Worm (Caenorhabditis elegans) whole organism, L4/young adult: ENCODE measurements around the gene romo-1.

Experiments used
- W03F9.2 ChIP-seq: fragments of 150-350 bp; optimal IDR thresholded peaks from 2 replicates; lab custom pipeline; 2014; ENCODE audit warnings: missing biosample characterization, missing genetic modification characterization
- dao-5 ChIP-seq: sonication (generic microtip); optimal IDR thresholded peaks from 2 replicates; lab custom pipeline; 2016; ENCODE audit warnings: missing genotype, missing genetic modification characterization, moderate library complexity, missing compliant biosample characterization
- him-1 ChIP-seq: sonication (generic microtip); optimal IDR thresholded peaks from 2 replicates; lab custom pipeline; 2016; ENCODE audit warnings: missing genotype, missing genetic modification reagents, missing genetic modification characterization, missing compliant biosample characterization

romo-1 gene

ce11 chrII:13237829-13238404 lies at the start of gene romo-1:
romo-1 (minus strand) TSS chrII:13237907.
- peak; percentile 3 for TF ChIP-seq him-1 (tag; lab: Kevin White, UChicago)
- peak; percentile 84 for TF ChIP-seq W03F9.2 (tag; lab: Kevin White, UChicago)
- TF ChIP-seq dao-5 (tag; lab: Kevin White, UChicago): no peak

ce11 chrII:13285729-13286128 lies 48.0 kb upstream of the romo-1 start, which contains the start of gene ztf-22:
ztf-22 (minus strand) TSS chrII:13285829.
- no peak for TF ChIP-seq W03F9.2 (tag; lab: Kevin White, UChicago)
- TF ChIP-seq dao-5 (tag; lab: Kevin White, UChicago): no peak
- no peak for TF ChIP-seq him-1 (tag; lab: Kevin White, UChicago)

DNA sequence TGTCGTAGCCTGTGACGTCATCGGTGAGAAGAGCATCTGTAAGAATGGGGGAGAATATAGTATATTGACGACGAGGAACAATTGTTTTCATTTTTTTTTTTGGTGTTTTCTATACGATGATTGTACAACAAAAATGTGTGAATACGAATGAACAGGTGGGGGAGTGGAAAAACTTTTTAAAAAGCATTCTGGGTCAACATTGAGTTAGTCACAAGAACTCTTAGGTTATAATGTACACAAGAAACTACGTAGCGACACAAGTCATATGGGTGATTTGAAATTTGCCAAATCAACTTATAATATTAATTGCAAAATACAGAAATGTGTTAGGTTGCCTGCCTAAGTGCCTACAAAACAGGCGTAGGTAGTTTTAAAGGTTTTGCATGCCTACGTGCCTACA lies 46.4 kb upstream of the romo-1 start:
- TF ChIP-seq him-1 (tag; lab: Kevin White, UChicago) (no peak), W03F9.2 (tag; lab: Kevin White, UChicago) (no peak), dao-5 (tag; lab: Kevin White, UChicago) (no peak)

DNA sequence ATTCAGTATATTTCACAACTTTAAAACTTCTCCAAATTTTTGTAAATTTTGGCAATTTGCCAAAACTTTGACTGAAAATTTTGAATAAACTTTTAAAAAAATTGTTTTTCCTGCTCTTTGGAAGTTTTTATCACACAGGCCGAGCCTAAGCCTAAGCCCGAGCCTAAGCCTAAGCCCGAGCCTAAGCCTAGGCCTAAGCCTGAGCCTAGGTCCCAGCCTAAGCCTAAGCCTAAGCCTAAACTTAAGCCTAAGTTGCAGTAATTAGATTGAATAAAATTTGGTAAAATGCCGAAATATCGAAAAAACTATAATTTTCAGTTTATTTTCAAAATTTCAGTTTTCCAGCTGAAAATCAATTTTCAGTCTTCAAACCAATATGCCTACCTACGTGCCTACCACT lies 45.8 kb upstream of the romo-1 start:
- no peak for TF ChIP-seq dao-5 (tag; lab: Kevin White, UChicago)
- TF ChIP-seq him-1 (tag; lab: Kevin White, UChicago): no peak

DNA sequence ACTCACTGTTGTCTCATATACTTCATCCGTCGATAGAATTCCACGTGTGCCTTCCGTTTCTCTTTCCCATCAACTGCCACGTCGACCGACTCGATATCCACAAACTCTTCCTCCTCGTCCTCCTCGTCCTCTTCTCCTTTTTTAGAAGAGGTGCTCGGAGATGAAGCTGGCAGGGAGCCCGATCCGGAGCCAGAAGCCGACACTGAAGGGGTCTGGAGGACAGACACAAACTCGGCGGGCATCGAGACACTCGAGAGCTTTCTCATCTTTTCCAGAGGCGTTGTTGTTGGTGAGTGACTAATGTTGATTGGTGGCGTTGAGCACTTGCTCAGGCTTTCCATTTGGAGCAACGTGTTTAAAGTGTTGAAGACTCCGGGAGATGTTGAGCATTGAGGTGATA lies 44.9 kb upstream of the romo-1 start:
- TF ChIP-seq dao-5 (tag; lab: Kevin White, UChicago): no peak
- no peak for TF ChIP-seq W03F9.2 (tag; lab: Kevin White, UChicago)
- TF ChIP-seq him-1 (tag; lab: Kevin White, UChicago): no peak

- TF ChIP-seq dao-5 (tag; lab: Kevin White, UChicago) (no peak), him-1 (tag; lab: Kevin White, UChicago) (no peak), W03F9.2 (tag; lab: Kevin White, UChicago) (no peak)
Observed at ce11 chrII:13279216-13280123, 41.8 kb upstream of the romo-1 start.

DNA sequence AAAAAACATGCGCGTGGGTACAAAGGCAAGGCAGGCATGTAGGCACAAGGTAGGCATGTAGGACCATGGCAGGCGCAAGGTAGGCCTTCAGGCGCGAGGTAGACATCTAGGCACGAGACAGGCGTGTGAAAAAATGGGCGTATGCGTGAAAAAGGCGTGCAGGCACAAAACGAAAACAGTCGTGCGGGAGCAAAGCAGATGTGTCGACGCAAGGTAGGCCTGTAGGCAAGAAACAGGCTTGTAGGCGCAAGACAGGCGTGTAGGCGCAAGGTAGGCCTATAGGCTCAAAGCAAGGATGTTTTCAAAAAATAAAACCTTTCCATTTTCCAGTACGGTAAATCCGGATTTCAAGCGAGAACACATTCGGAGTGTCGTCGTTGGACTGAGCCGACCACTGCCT lies 41.0 kb upstream of the romo-1 start:
- TF ChIP-seq him-1 (tag; lab: Kevin White, UChicago): no peak
- no peak for TF ChIP-seq W03F9.2 (tag; lab: Kevin White, UChicago)
- TF ChIP-seq dao-5 (tag; lab: Kevin White, UChicago): no peak

- TF ChIP-seq dao-5 (tag; lab: Kevin White, UChicago): no peak
- TF ChIP-seq W03F9.2 (tag; lab: Kevin White, UChicago): no peak
- TF ChIP-seq him-1 (tag; lab: Kevin White, UChicago): no peak
Observed at ce11 chrII:13278214-13278613, 40.5 kb upstream of the romo-1 start.

DNA sequence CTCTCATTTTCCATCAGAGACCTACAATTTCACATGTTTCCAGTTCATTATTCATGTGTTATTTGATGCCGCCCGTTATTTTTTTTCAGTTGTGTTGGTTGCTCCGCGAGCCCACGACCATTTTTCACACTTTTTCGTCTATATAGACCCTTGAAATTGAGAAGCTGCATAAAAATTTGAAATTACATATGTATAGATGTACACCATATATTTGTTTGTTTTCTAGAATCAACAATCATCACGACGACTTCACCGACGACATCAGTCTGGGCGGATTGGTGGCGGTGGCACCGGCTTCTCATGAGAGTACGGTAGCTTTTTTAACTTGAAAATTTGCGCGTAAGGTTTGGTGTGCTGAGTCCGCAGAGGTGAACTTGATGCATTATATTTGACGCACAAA lies 33.1 kb upstream of the romo-1 start, which contains the start of gene Y48C3A.5:
Gene Y48C3A.5 (plus strand): TSS at position 301 of the 400 bp plus-strand sequence.
- TF ChIP-seq W03F9.2 (tag; lab: Kevin White, UChicago) (no peak), him-1 (tag; lab: Kevin White, UChicago) (no peak), dao-5 (tag; lab: Kevin White, UChicago) (no peak)

DNA sequence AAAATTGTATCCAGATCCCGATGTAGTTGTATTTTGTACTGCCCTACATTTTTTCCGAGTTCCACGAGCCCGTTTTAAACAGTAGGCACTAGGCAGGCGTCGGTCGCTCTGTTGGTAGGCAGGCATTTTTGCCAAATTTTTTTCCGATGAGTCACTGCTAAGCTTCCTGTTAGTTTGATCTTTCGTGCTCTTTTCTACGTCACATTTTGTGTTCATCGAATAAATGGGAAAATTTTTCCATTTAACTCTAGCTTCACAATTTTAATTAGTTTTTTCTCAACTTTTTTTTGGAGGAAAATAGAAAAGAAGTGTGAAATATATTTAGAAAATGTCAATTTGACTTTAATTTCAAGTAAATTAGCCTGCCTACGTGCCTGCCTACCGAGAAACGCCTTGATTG lies 29.6 kb upstream of the romo-1 start:
- TF ChIP-seq dao-5 (tag; lab: Kevin White, UChicago): no peak
- no peak for TF ChIP-seq W03F9.2 (tag; lab: Kevin White, UChicago)
- TF ChIP-seq him-1 (tag; lab: Kevin White, UChicago): no peak

DNA sequence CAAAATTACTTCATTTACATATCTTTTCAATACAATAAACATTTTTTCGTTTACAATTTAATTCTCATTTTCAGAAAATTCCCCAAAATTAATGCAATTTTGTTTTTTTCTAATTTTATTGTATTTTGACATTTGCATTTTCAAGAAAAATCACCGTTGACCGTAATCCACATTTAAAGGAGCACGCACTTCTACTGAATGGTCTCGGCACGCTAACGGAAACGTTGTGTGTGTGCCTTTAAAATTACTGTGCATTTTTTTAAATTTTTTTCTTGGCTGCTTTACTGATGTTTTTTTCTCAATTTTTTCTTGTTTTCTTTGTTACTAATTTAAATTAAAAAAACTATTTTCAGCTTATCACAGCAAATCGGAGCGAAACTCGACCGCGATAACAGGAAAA lies 22.8 kb upstream of the romo-1 start:
- no peak for TF ChIP-seq him-1 (tag; lab: Kevin White, UChicago)
- no peak for TF ChIP-seq W03F9.2 (tag; lab: Kevin White, UChicago)
- no peak for TF ChIP-seq dao-5 (tag; lab: Kevin White, UChicago)

DNA sequence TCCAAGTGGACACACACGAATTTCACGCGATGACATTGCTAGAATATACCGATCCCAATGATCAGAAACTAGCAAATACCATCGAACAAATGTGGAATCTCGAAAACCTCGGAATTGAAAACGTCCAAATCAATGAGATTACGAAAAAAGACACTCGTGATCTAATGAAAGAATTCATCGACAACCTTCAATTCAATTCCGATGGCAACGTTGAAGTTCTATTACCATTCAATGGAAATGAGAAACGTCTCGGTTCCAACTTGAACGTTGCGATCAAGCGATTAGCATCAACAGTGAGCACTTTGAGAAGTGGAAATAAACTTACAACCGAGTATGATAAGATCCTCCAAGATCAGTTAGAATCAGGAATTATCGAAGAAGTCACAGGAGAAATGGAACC lies 17.6 kb upstream of the romo-1 start:
- TF ChIP-seq dao-5 (tag; lab: Kevin White, UChicago) (no peak), W03F9.2 (tag; lab: Kevin White, UChicago) (no peak), him-1 (tag; lab: Kevin White, UChicago) (no peak)

DNA sequence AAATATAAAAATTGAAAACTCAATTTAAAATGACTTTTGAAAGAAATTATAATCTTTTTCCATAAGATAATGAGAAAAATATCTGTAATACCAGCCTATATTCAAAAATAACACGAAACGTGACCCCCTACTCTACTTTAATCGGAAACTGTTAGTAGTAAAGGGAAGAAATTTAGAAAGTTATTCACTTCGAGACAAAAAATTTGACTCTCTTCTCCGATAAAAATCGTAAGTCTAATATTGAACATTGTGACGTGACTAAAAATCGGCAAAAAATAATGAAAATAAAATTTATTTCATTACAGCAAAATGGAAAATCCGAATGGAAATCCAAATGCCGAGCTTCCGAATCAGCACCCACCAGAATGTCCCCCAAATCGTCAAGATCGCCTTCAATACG lies 11.2 kb upstream of the romo-1 start, which contains the start of gene F15D4.6:
Gene F15D4.6 (plus strand): TSS at position 301 of the 400 bp plus-strand sequence.
- no peak for TF ChIP-seq W03F9.2 (tag; lab: Kevin White, UChicago)
- no peak for TF ChIP-seq him-1 (tag; lab: Kevin White, UChicago)
- TF ChIP-seq dao-5 (tag; lab: Kevin White, UChicago): no peak
